Worm (Caenorhabditis elegans): ENCODE results near the gene cyp-33C3.

The cyp-33C3 gene

DNA sequence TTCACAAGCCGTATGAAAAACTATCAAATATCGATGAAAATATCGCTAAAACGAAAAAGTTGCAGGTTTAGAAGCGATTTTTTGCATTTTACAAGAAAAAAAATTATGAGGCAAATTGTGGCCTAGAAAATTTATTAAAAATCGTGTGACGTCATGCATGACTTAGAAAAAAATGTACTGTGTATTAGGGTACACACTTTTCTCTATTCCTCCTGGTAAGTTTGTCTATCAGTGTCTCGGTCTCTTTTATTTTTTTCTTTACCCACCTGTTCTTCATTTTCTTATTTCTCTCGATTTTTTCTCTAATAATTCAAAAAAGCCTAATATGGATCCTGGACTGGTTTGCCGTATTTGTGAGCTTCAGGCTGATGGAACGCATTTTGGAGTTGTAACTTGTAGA is 42.5 kb downstream of the cyp-33C3 start, which contains the start of gene nhr-227:
Gene nhr-227 (plus strand): TSS at position 326 of the 400 bp plus-strand sequence.
- no peak for TF ChIP-seq tbx-8 (GFP tag; optimal IDR thresholded peaks at IDR 0.05)
- no peak for TF ChIP-seq nhr-28 (tag; optimal IDR thresholded peaks at IDR 0.05)
- TF ChIP-seq mab-5 (tag; optimal IDR thresholded peaks at IDR 0.05) = no peak

ce11 chrV:2290329-2290728 is 47.8 kb downstream of the cyp-33C3 start, which contains the start of gene nhr-225:
nhr-225 (minus strand) TSS chrV:2290474.
- TF ChIP-seq unc-120 (tag; optimal IDR thresholded peaks at IDR 0.05; ENCODE audit: poor library complexity, severe bottlenecking) (no peak), unc-62 (GFP tag; optimal IDR thresholded peaks at IDR 0.05) (no peak), M03D4.4 (tag; optimal IDR thresholded peaks at IDR 0.05) (no peak), hlh-1 (tag; optimal IDR thresholded peaks at IDR 0.05) (no peak), flh-1 (GFP tag; optimal IDR thresholded peaks at IDR 0.05) (no peak), mep-1 (tag; optimal IDR thresholded peaks at IDR 0.05) (no peak), sptf-1 (tag; optimal IDR thresholded peaks at IDR 0.05) (no peak), blmp-1 (tag; optimal IDR thresholded peaks at IDR 0.05) (no peak), lsy-2 (tag; optimal IDR thresholded peaks at IDR 0.05) (no peak), mls-2 (tag; optimal IDR thresholded peaks at IDR 0.05) (no peak), snpc-4 (tag; optimal IDR thresholded peaks at IDR 0.05) (no peak), nhr-76 (tag; optimal IDR thresholded peaks at IDR 0.05) (no peak)

- TF ChIP-seq bed-3 (GFP tag; optimal IDR thresholded peaks at IDR 0.05) = no peak
- TF ChIP-seq ceh-43 (GFP tag; optimal IDR thresholded peaks at IDR 0.05) = no peak
- TF ChIP-seq unc-62 (GFP tag; optimal IDR thresholded peaks at IDR 0.05) = no peak
- no peak for TF ChIP-seq nhr-2 (tag; optimal IDR thresholded peaks at IDR 0.05)
Observed at ce11 chrV:2292240-2292639, 49.7 kb downstream of the cyp-33C3 start, which contains the start of gene nhr-115. nhr-115 (plus strand) TSS chrV:2292540.

Data from whole organism, mixed stage, embryonic.